Worm (Caenorhabditis elegans): Measurements from ENCODE around the gene F42H10.3.

The F42H10.3 gene

ce11 chrIII:8446940-8447403 is 37.0 kb upstream of the F42H10.3 start, which contains the start of gene rpn-3 (continued):
- TF ChIP-seq fax-1 (tag; optimal IDR thresholded peaks at IDR 0.05) (no peak), ets-4 (tag; optimal IDR thresholded peaks at IDR 0.05) (peak; percentile 67), che-1 (tag; optimal IDR thresholded peaks at IDR 0.05) (no peak), pqm-1 (tag; optimal IDR thresholded peaks at IDR 0.05) (peak; percentile 7), fkh-10 (GFP tag; optimal IDR thresholded peaks at IDR 0.05) (no peak), ceh-18 (tag; optimal IDR thresholded peaks at IDR 0.05) (peak; percentile 79), Y22D7AL.16 (tag; optimal IDR thresholded peaks at IDR 0.05) (no peak), ref-2 (tag; optimal IDR thresholded peaks at IDR 0.05) (peak; percentile 55), ceh-30 (tag; optimal IDR thresholded peaks at IDR 0.05) (peak; percentile 88), ceh-22 (tag; optimal IDR thresholded peaks at IDR 0.05) (no peak), unc-3 (GFP tag; conservative IDR thresholded peaks at IDR 0.05) (no peak), unc-3 (tag; optimal IDR thresholded peaks at IDR 0.05) (no peak), hlh-13 (GFP tag; optimal IDR thresholded peaks at IDR 0.05) (no peak), K02D7.2 (tag; optimal IDR thresholded peaks at IDR 0.05) (no peak), K09A11.1 (tag; optimal IDR thresholded peaks at IDR 0.05; ENCODE audit: insufficient read depth) (peak; percentile 68), unc-42 (tag; optimal IDR thresholded peaks at IDR 0.05) (peak; percentile 84), sdc-2 (tag; optimal IDR thresholded peaks at IDR 0.05) (peak; percentile 3), nfya-1 (tag; optimal IDR thresholded peaks at IDR 0.05) (peak; percentile 94)

- TF ChIP-seq ets-4 (tag; optimal IDR thresholded peaks at IDR 0.05) = no peak
- no peak for TF ChIP-seq tbx-7 (tag; optimal IDR thresholded peaks at IDR 0.05)
- TF ChIP-seq C38D4.7 (GFP tag; optimal IDR thresholded peaks at IDR 0.05) = no peak
- no peak for TF ChIP-seq che-1 (tag; optimal IDR thresholded peaks at IDR 0.05)
- no peak for TF ChIP-seq hlh-8 (tag; optimal IDR thresholded peaks at IDR 0.05)
These were observed 34.7 kb upstream of the F42H10.3 start, which contains the start of gene mrpl-32 for ce11 chrIII:8449160-8449807. Gene mrpl-32, plus strand, starts transcription at chrIII:8449757.

ce11 chrIII:8450494-8450893 is 33.5 kb upstream of the F42H10.3 start:
- no peak for TF ChIP-seq ceh-18 (tag; optimal IDR thresholded peaks at IDR 0.05)

ce11 chrIII:8451181-8451580 is 32.8 kb upstream of the F42H10.3 start:
- no peak for TF ChIP-seq C08G9.2 (tag; optimal IDR thresholded peaks at IDR 0.05)
- no peak for TF ChIP-seq ceh-24 (tag; optimal IDR thresholded peaks at IDR 0.05)
- TF ChIP-seq rnt-1 (tag; optimal IDR thresholded peaks at IDR 0.05) = no peak
- TF ChIP-seq hlh-13 (GFP tag; optimal IDR thresholded peaks at IDR 0.05) = no peak
- TF ChIP-seq sdc-2 (tag; optimal IDR thresholded peaks at IDR 0.05) = no peak
- no peak for TF ChIP-seq gmeb-2 (tag; optimal IDR thresholded peaks at IDR 0.05)
- no peak for TF ChIP-seq K09A11.1 (tag; optimal IDR thresholded peaks at IDR 0.05; ENCODE audit: insufficient read depth)
- TF ChIP-seq ets-4 (tag; optimal IDR thresholded peaks at IDR 0.05) = no peak
- no peak for TF ChIP-seq ceh-18 (tag; optimal IDR thresholded peaks at IDR 0.05)
- no peak for TF ChIP-seq ceh-31 (tag; optimal IDR thresholded peaks at IDR 0.05)
- no peak for TF ChIP-seq sox-4 (tag; optimal IDR thresholded peaks at IDR 0.05)
- TF ChIP-seq ceh-30 (tag; optimal IDR thresholded peaks at IDR 0.05) = no peak
- TF ChIP-seq ceh-2 (tag; optimal IDR thresholded peaks at IDR 0.05) = no peak
- TF ChIP-seq che-1 (tag; optimal IDR thresholded peaks at IDR 0.05) = no peak
- no peak for TF ChIP-seq hlh-6 (tag; optimal IDR thresholded peaks at IDR 0.05)
- TF ChIP-seq lim-6 (tag; optimal IDR thresholded peaks at IDR 0.05) = no peak
- TF ChIP-seq T23F11.4 (GFP tag; optimal IDR thresholded peaks at IDR 0.05) = no peak

ce11 chrIII:8457605-8458004 is 26.3 kb upstream of the F42H10.3 start:
- TF ChIP-seq hlh-13 (GFP tag; optimal IDR thresholded peaks at IDR 0.05) (no peak), tbx-2 (tag; optimal IDR thresholded peaks at IDR 0.05) (no peak), C38D4.7 (GFP tag; optimal IDR thresholded peaks at IDR 0.05) (no peak), nhr-11 (tag; optimal IDR thresholded peaks at IDR 0.05) (no peak), pat-9 (tag; optimal IDR thresholded peaks at IDR 0.05) (no peak), ceh-31 (tag; optimal IDR thresholded peaks at IDR 0.05) (no peak), pros-1 (tag; optimal IDR thresholded peaks at IDR 0.05) (no peak), sox-4 (tag; optimal IDR thresholded peaks at IDR 0.05) (no peak), nfya-1 (tag; optimal IDR thresholded peaks at IDR 0.05) (no peak), T23F11.4 (GFP tag; optimal IDR thresholded peaks at IDR 0.05) (no peak), ama-1 (optimal IDR thresholded peaks at IDR 0.05) (no peak), fkh-6 (tag; optimal IDR thresholded peaks at IDR 0.05) (no peak)

All from whole organism, late embryonic.